Fruit fly (Drosophila melanogaster): ENCODE data around the gene Polr3H.

Gene Polr3H

DNA sequence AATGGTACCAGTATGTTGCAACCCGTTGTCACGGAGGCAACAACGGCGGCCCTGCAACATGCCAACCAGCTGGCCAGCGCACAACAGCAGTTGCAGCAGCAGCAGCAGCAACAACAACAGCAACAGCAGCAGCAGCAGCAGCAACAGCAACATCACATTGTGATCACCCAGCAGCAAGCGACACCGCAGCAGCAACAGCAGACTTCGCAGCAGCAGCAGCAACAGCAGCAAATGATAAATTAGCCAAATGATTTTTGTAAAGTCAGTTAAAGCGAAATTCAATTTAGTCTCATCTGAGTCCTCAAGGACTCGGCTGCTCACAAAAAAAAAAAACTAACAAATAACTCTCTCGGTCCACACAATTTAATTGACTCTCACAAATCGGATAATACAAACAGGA lies 44.3 kb upstream of the Polr3H start:
- TF ChIP-seq Ets98B (GFP tag; IDR thresholded peaks at IDR 0.05), result no peak

- TF ChIP-seq Pif1B (GFP tag; optimal IDR thresholded peaks at IDR 0.05) (no peak), CG12605 (GFP tag; IDR thresholded peaks at IDR 0.05) (no peak), CG8159 (tag; optimal IDR thresholded peaks at IDR 0.05) (no peak), CG9948 (tag; optimal IDR thresholded peaks at IDR 0.05) (no peak), CG34367 (tag; optimal IDR thresholded peaks at IDR 0.05) (no peak), CG4496 (GFP tag; IDR thresholded peaks at IDR 0.05) (no peak), D1 (tag; optimal IDR thresholded peaks at IDR 0.05) (peak; percentile 18), fd96Ca (GFP tag; IDR thresholded peaks at IDR 0.05) (no peak), CG13204 (GFP tag; optimal IDR thresholded peaks at IDR 0.05) (no peak), CG8301 (tag; optimal IDR thresholded peaks at IDR 0.05) (no peak), CG15710 (tag; optimal IDR thresholded peaks at IDR 0.05) (peak; percentile 9), gl (tag; optimal IDR thresholded peaks at IDR 0.05) (no peak), Ets98B (GFP tag; IDR thresholded peaks at IDR 0.05) (no peak), CG17806 (tag; optimal IDR thresholded peaks at IDR 0.05) (no peak), Snoo (tag; optimal IDR thresholded peaks at IDR 0.05) (no peak), EcR (GFP tag; optimal IDR thresholded peaks at IDR 0.05) (no peak)
Observed at dm6 chr3L:11609153-11609809, 39.3 kb upstream of the Polr3H start, which contains the start of gene Duba. Gene Duba (minus strand): TSS chr3L:11609465.

dm6 chr3L:11609835-11610234 lies 38.7 kb upstream of the Polr3H start, which contains the start of gene CG42832:
Gene CG42832 (plus strand): TSS chr3L:11610135.
- TF ChIP-seq CG12605 (GFP tag; IDR thresholded peaks at IDR 0.05) (no peak), EcR (GFP tag; optimal IDR thresholded peaks at IDR 0.05) (no peak), CG8301 (tag; optimal IDR thresholded peaks at IDR 0.05) (no peak), CG4496 (GFP tag; IDR thresholded peaks at IDR 0.05) (no peak), CG34367 (tag; optimal IDR thresholded peaks at IDR 0.05) (no peak), Ets98B (GFP tag; IDR thresholded peaks at IDR 0.05) (no peak), CG14655 (GFP tag; optimal IDR thresholded peaks at IDR 0.05) (no peak), rn (GFP tag; IDR thresholded peaks at IDR 0.05) (no peak), CG8159 (tag; optimal IDR thresholded peaks at IDR 0.05) (no peak), Pif1A (GFP tag; optimal IDR thresholded peaks at IDR 0.05) (no peak), Snoo (tag; optimal IDR thresholded peaks at IDR 0.05) (no peak), Pif1B (GFP tag; optimal IDR thresholded peaks at IDR 0.05) (no peak), CG9948 (tag; optimal IDR thresholded peaks at IDR 0.05) (no peak), D1 (tag; optimal IDR thresholded peaks at IDR 0.05) (no peak), CG13204 (GFP tag; optimal IDR thresholded peaks at IDR 0.05) (no peak), CG15710 (tag; optimal IDR thresholded peaks at IDR 0.05) (no peak)

DNA sequence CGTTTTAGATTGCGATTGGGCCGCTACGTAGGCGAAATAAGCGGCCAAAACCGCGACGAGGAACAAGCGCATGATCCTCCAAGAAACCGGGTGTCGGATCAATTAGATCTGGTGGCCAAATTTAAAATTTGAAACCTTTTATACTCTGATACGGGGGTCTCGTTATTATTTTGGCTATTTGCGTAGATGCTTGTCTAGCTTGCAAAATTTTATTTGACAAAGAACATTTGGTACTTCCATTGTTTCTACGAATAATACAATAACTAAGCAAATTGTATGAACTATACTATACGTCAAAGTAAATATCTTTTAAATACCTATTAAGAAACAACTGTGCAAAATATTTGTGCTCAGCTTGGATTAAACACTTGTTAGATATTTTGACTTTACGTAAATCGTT lies 28.6 kb upstream of the Polr3H start, which contains the start of gene Muc68Ca:
Gene Muc68Ca (minus strand): TSS at position 101 of the 400 bp plus-strand sequence.
- no peak for TF ChIP-seq D1 (tag; optimal IDR thresholded peaks at IDR 0.05)
- no peak for TF ChIP-seq rn (GFP tag; IDR thresholded peaks at IDR 0.05)
- no peak for TF ChIP-seq CG17806 (tag; optimal IDR thresholded peaks at IDR 0.05)
- no peak for TF ChIP-seq gl (tag; optimal IDR thresholded peaks at IDR 0.05)
- TF ChIP-seq CG8301 (tag; optimal IDR thresholded peaks at IDR 0.05), result no peak
- no peak for TF ChIP-seq Snoo (tag; optimal IDR thresholded peaks at IDR 0.05)
- TF ChIP-seq CG4496 (GFP tag; IDR thresholded peaks at IDR 0.05), result no peak

DNA sequence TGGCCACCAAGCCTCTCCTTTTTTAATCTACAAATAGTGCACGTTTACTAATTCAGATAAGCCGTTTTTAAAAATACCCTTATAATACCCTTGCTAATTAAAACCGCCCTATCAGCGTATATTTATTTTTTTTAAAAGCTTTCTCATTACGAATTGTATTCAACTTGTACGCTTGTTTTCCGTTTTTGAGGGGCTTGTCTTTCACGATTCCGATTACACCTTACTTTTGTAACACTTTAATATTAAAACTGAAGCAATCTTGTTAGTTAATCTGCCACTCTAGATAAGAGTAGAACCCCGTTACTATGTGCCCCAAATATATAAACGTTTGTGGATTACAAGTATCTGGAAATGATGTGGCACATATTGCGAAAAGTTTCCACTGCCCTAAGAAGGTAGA lies 25.8 kb upstream of the Polr3H start:
- TF ChIP-seq CG8159 (tag; optimal IDR thresholded peaks at IDR 0.05), result no peak
- TF ChIP-seq CG14655 (GFP tag; optimal IDR thresholded peaks at IDR 0.05), result no peak
- no peak for TF ChIP-seq rn (GFP tag; IDR thresholded peaks at IDR 0.05)
- no peak for TF ChIP-seq CG8301 (tag; optimal IDR thresholded peaks at IDR 0.05)
- TF ChIP-seq Ets98B (GFP tag; IDR thresholded peaks at IDR 0.05), result no peak

- TF ChIP-seq CG8301 (tag; optimal IDR thresholded peaks at IDR 0.05) (no peak), EcR (GFP tag; optimal IDR thresholded peaks at IDR 0.05) (peak; percentile 44), rn (GFP tag; IDR thresholded peaks at IDR 0.05) (no peak), Ets98B (GFP tag; IDR thresholded peaks at IDR 0.05) (peak; percentile 34; the same call in 1 of the 2 replicates), Pif1A (GFP tag; optimal IDR thresholded peaks at IDR 0.05) (peak; percentile 15), Snoo (tag; optimal IDR thresholded peaks at IDR 0.05) (peak; percentile 1), gl (tag; optimal IDR thresholded peaks at IDR 0.05) (no peak), CG14655 (GFP tag; optimal IDR thresholded peaks at IDR 0.05) (no peak), CG8159 (tag; optimal IDR thresholded peaks at IDR 0.05) (no peak), CG9948 (tag; optimal IDR thresholded peaks at IDR 0.05) (no peak), CG13204 (GFP tag; optimal IDR thresholded peaks at IDR 0.05) (no peak), CG4496 (GFP tag; IDR thresholded peaks at IDR 0.05) (peak; percentile 58; the same call in 1 of the 3 replicates), CG32121 (GFP tag; IDR thresholded peaks at IDR 0.05) (no peak), CG17806 (tag; optimal IDR thresholded peaks at IDR 0.05) (no peak), Pif1B (GFP tag; optimal IDR thresholded peaks at IDR 0.05) (peak; percentile 36), CG12605 (GFP tag; IDR thresholded peaks at IDR 0.05) (no peak), CG34367 (tag; optimal IDR thresholded peaks at IDR 0.05) (no peak), fd96Ca (GFP tag; IDR thresholded peaks at IDR 0.05) (no peak), CG15710 (tag; optimal IDR thresholded peaks at IDR 0.05) (peak; percentile 8)
Observed at dm6 chr3L:11623245-11623883, 25.2 kb upstream of the Polr3H start.
